Worm (Caenorhabditis elegans): ENCODE results near the gene Y43F8B.9.

Gene Y43F8B.9

ce11 chrV:19517611-19518360, 39.8 kb downstream of the Y43F8B.9 start:
- TF ChIP-seq set-16 (GFP tag; IDR thresholded peaks at IDR 0.05) = peak; percentile 64

- TF ChIP-seq ceh-28 (tag; optimal IDR thresholded peaks at IDR 0.05) (peak; percentile 83), pqm-1 (tag; optimal IDR thresholded peaks at IDR 0.05) (peak; percentile 71), mxl-3 (GFP tag; optimal IDR thresholded peaks at IDR 0.05) (peak; percentile 27), set-16 (GFP tag; IDR thresholded peaks at IDR 0.05) (no peak), nhr-28 (tag; optimal IDR thresholded peaks at IDR 0.05) (peak; percentile 61)
Observed at ce11 chrV:19518468-19519168, 40.7 kb downstream of the Y43F8B.9 start.

ce11 chrV:19519511-19519934, 41.6 kb downstream of the Y43F8B.9 start:
- no peak for TF ChIP-seq ZK546.5 (tag; optimal IDR thresholded peaks at IDR 0.05)
- peak; percentile 62; the same call in 1 of the 2 replicates for TF ChIP-seq ZK337.2 (GFP tag; IDR thresholded peaks at IDR 0.05)
- TF ChIP-seq pqm-1 (tag; optimal IDR thresholded peaks at IDR 0.05) = no peak
- TF ChIP-seq aly-2 (tag; optimal IDR thresholded peaks at IDR 0.05) = no peak
- TF ChIP-seq Y75B8A.6 (GFP tag; IDR thresholded peaks at IDR 0.05) = no peak
- TF ChIP-seq mxl-2 (GFP tag; conservative IDR thresholded peaks at IDR 0.05) = peak; percentile 71; the same call in 1 of the 2 replicates
- TF ChIP-seq snpc-1.2 (GFP tag; IDR thresholded peaks at IDR 0.05) = peak; percentile 77; the same call in 1 of the 2 replicates
- TF ChIP-seq hlh-11 (tag; optimal IDR thresholded peaks at IDR 0.05) = peak; percentile 31
- TF ChIP-seq spr-1 (tag; optimal IDR thresholded peaks at IDR 0.05) = peak; percentile 40
- TF ChIP-seq spr-3 (GFP tag; optimal IDR thresholded peaks at IDR 0.05) = peak; percentile 33
- peak; percentile 52; the same call in 1 of the 2 replicates for TF ChIP-seq nhr-41 (GFP tag; IDR thresholded peaks at IDR 0.05)
- TF ChIP-seq Y105C5A.15 (GFP tag; IDR thresholded peaks at IDR 0.05) = peak; percentile 80; the same call in 1 of the 2 replicates
- TF ChIP-seq daf-12 (tag; optimal IDR thresholded peaks at IDR 0.05) = no peak
- TF ChIP-seq dmd-8 (GFP tag; IDR thresholded peaks at IDR 0.05) = peak; percentile 60; the same call in 1 of the 2 replicates
- peak; percentile 14 for TF ChIP-seq mxl-3 (GFP tag; optimal IDR thresholded peaks at IDR 0.05)
- 0 out of 2 replicates have a peak, but pooled peaks have one; percentile 12 for TF ChIP-seq nhr-42 (GFP tag; IDR thresholded peaks at IDR 0.05)
- no peak for TF ChIP-seq nhr-25 (tag; optimal IDR thresholded peaks at IDR 0.05; ENCODE audit: borderline replicate concordance, insufficient read depth)
- TF ChIP-seq php-3 (GFP tag; IDR thresholded peaks at IDR 0.05) = peak; percentile 86
- TF ChIP-seq hmg-1.1 (GFP tag; IDR thresholded peaks at IDR 0.05) = peak; percentile 46; the same call in 1 of the 2 replicates
- TF ChIP-seq Y5F2A.4 (GFP tag; optimal IDR thresholded peaks at IDR 0.05) = peak; percentile 66
- no peak for TF ChIP-seq lin-39 (tag; optimal IDR thresholded peaks at IDR 0.05)
- no peak for TF ChIP-seq ama-1 (optimal IDR thresholded peaks at IDR 0.05)
- peak; percentile 17 for TF ChIP-seq mes-2 (tag; optimal IDR thresholded peaks at IDR 0.05; ENCODE audit: poor library complexity, severe bottlenecking)
- no peak for TF ChIP-seq F26F4.8 (GFP tag; conservative IDR thresholded peaks at IDR 0.05)
- no peak for TF ChIP-seq egl-27 (tag; optimal IDR thresholded peaks at IDR 0.05)
- no peak for TF ChIP-seq nhr-77 (tag; optimal IDR thresholded peaks at IDR 0.05)
- 0 out of 2 replicates have a peak, but pooled peaks have one; percentile 8 for TF ChIP-seq lin-29 (GFP tag; IDR thresholded peaks at IDR 0.05)
- TF ChIP-seq dmd-6 (GFP tag; IDR thresholded peaks at IDR 0.05) = 0 out of 2 replicates have a peak, but pooled peaks have one; percentile 29
- no peak for TF ChIP-seq mdl-1 (tag; optimal IDR thresholded peaks at IDR 0.05)
- no peak for TF ChIP-seq zip-2 (tag; optimal IDR thresholded peaks at IDR 0.05)
- no peak for TF ChIP-seq nhr-237 (tag; optimal IDR thresholded peaks at IDR 0.05)
- no peak for TF ChIP-seq sdz-12 (GFP tag; optimal IDR thresholded peaks at IDR 0.05)
- TF ChIP-seq mdt-29 (GFP tag; IDR thresholded peaks at IDR 0.05) = 0 out of 2 replicates have a peak, but pooled peaks have one; percentile 58
- TF ChIP-seq aha-1 (tag) = peak; percentile 82
- peak; percentile 81; the same call in 1 of the 2 replicates for TF ChIP-seq zfp-3 (GFP tag; conservative IDR thresholded peaks at IDR 0.05)
- peak; percentile 37; the same call in 1 of the 2 replicates for TF ChIP-seq tra-1 (GFP tag; IDR thresholded peaks at IDR 0.05)
- no peak for TF ChIP-seq snpc-4 (tag; optimal IDR thresholded peaks at IDR 0.05)
- no peak for TF ChIP-seq fkh-10 (GFP tag; optimal IDR thresholded peaks at IDR 0.05)
- no peak for TF ChIP-seq unc-62 (GFP tag; optimal IDR thresholded peaks at IDR 0.05 in 1 of 2)
- TF ChIP-seq unc-62 (tag; optimal IDR thresholded peaks at IDR 0.05) = no peak
- TF ChIP-seq nhr-28 (tag; optimal IDR thresholded peaks at IDR 0.05) = peak; percentile 4

Data from whole organism, L4 larva.